Fruit fly (Drosophila melanogaster): ENCODE results near the gene MetRS-m.

The MetRS-m gene

dm6 chr3R:14278523-14279303 lies 18.9 kb upstream of the MetRS-m start (continued):
- TF ChIP-seq bowl (GFP tag; IDR thresholded peaks at IDR 0.05) (no peak), CG15479 (GFP tag; optimal IDR thresholded peaks at IDR 0.05) (peak; percentile 23), CG30431 (GFP tag; optimal IDR thresholded peaks at IDR 0.05) (no peak), CG1832 (GFP tag; optimal IDR thresholded peaks at IDR 0.05) (peak; percentile 86), bigmax (GFP tag; optimal IDR thresholded peaks at IDR 0.05) (no peak), CG4404 (GFP tag; IDR thresholded peaks at IDR 0.05) (0 out of 2 replicates have a peak, but pooled peaks have one; percentile 10), Lpt (GFP tag; optimal IDR thresholded peaks at IDR 0.05) (peak; percentile 7), CG15514 (GFP tag; optimal IDR thresholded peaks at IDR 0.05) (peak; percentile 19), Dll (GFP tag; IDR thresholded peaks at IDR 0.05; ENCODE audit: partially characterized antibody) (0 out of 4 replicates have a peak, but pooled peaks have one; percentile 39), dpn (GFP tag; optimal IDR thresholded peaks at IDR 0.05) (peak in 1 of 2 experiments; percentile 21), CG9609 (GFP tag; optimal IDR thresholded peaks at IDR 0.05) (peak; percentile 15), sens (GFP tag) (peak; percentile 54), CG8290 (GFP tag; optimal IDR thresholded peaks at IDR 0.05) (peak; percentile 16), CG8290 (tag; optimal IDR thresholded peaks at IDR 0.05) (peak in 1 of 2 experiments; percentile 27), Ssrp (tag; optimal IDR thresholded peaks at IDR 0.05) (peak; percentile 8), grau (tag; optimal IDR thresholded peaks at IDR 0.05) (no peak), B-H2 (GFP tag; optimal IDR thresholded peaks at IDR 0.05) (no peak), HmgD (GFP tag; optimal IDR thresholded peaks at IDR 0.05) (peak; percentile 44), CG6791 (GFP tag; IDR thresholded peaks at IDR 0.05; ENCODE audit: partially characterized antibody) (no peak), gem (tag; optimal IDR thresholded peaks at IDR 0.05) (peak; percentile 38), pan (optimal IDR thresholded peaks at IDR 0.05) (no peak), pan (GFP tag; optimal IDR thresholded peaks at IDR 0.05 in 1 of 2, IDR thresholded peaks at IDR 0.05 in 1 of 2) (peak in 1 of 2 experiments; percentile 17), lov (optimal IDR thresholded peaks at IDR 0.05) (no peak), lov (GFP tag; IDR thresholded peaks at IDR 0.05) (0 out of 3 replicates have a peak, but pooled peaks have one; percentile 7), Xbp1 (GFP tag; optimal IDR thresholded peaks at IDR 0.05) (peak; percentile 50), sisA (GFP tag; IDR thresholded peaks at IDR 0.05) (peak; percentile 40; the same call in 1 of the 2 replicates), CG14014 (GFP tag; IDR thresholded peaks at IDR 0.05) (peak; percentile 38; the same call in 1 of the 2 replicates), pita (GFP tag; optimal IDR thresholded peaks at IDR 0.05) (no peak), Sry-β (GFP tag; optimal IDR thresholded peaks at IDR 0.05) (peak; percentile 96), mam (GFP tag; optimal IDR thresholded peaks at IDR 0.05) (peak; percentile 18), Rfx (GFP tag; IDR thresholded peaks at IDR 0.05) (peak; percentile 38), yki (optimal IDR thresholded peaks at IDR 0.05) (peak; percentile 86), dmrt11E (tag; optimal IDR thresholded peaks at IDR 0.05) (peak; percentile 12), schlank (tag; optimal IDR thresholded peaks at IDR 0.05) (no peak), Neu2 (GFP tag; optimal IDR thresholded peaks at IDR 0.05; ENCODE audit: borderline replicate concordance) (peak; percentile 66), ind (GFP tag; optimal IDR thresholded peaks at IDR 0.05) (no peak), sc (optimal IDR thresholded peaks at IDR 0.05) (no peak), sc (GFP tag; optimal IDR thresholded peaks at IDR 0.05) (no peak), Ada2b (GFP tag; IDR thresholded peaks at IDR 0.05) (0 out of 2 replicates have a peak, but pooled peaks have one; percentile 5), bsh (GFP tag; optimal IDR thresholded peaks at IDR 0.05) (peak in 1 of 2 experiments; percentile 70), Xrp1 (GFP tag; IDR thresholded peaks at IDR 0.05) (peak; percentile 38), lbe (GFP tag; optimal IDR thresholded peaks at IDR 0.05) (peak; percentile 59), unpg (GFP tag; optimal IDR thresholded peaks at IDR 0.05) (peak; percentile 27), Tbp (GFP tag; optimal IDR thresholded peaks at IDR 0.05) (peak; percentile 59), nom (GFP tag; optimal IDR thresholded peaks at IDR 0.05) (peak; percentile 95), CrebB (tag; optimal IDR thresholded peaks at IDR 0.05) (no peak), Doc2 (GFP tag; IDR thresholded peaks at IDR 0.05) (no peak), Dbx (GFP tag; IDR thresholded peaks at IDR 0.05) (0 out of 3 replicates have a peak, but pooled peaks have one; percentile 18), CG13123 (GFP tag; optimal IDR thresholded peaks at IDR 0.05) (no peak), kah (GFP tag; optimal IDR thresholded peaks at IDR 0.05) (peak; percentile 1)

Data from whole organism, embryonic.